Worm (Caenorhabditis elegans) whole organism, early embryonic: ENCODE data around the gene fbxa-138.

Experiments used
- B0310.2 ChIP-seq: sonication (generic microtip); optimal IDR thresholded peaks from 2 replicates; lab custom pipeline; 2016; ENCODE audit warnings: mild to moderate bottlenecking, missing genetic modification characterization, missing compliant biosample characterization
- aly-1 ChIP-seq: sonication (generic microtip); optimal IDR thresholded peaks from 2 replicates; lab custom pipeline; 2016; ENCODE audit warnings: missing genetic modification characterization, missing compliant biosample characterization
- ama-1 ChIP-seq: fragments of 150-350 bp; optimal IDR thresholded peaks from 2 replicates; lab custom pipeline; 2014
- ceh-13 ChIP-seq: fragments of 200-800 bp; sonication (Bioruptor generic); optimal IDR thresholded peaks from 2 replicates; lab custom pipeline; 2018; ENCODE audit warnings: mild to moderate bottlenecking, missing genetic modification characterization, missing compliant biosample characterization
- ceh-36 ChIP-seq: sonication (generic microtip); optimal IDR thresholded peaks from 2 replicates; lab custom pipeline; 2016; ENCODE audit warnings: missing genetic modification characterization, inconsistent platforms, missing compliant biosample characterization
- ets-7 ChIP-seq: sonication (generic microtip); optimal IDR thresholded peaks from 2 replicates; lab custom pipeline; 2016; ENCODE audit warnings: missing genotype, missing genetic modification characterization, missing compliant biosample characterization
- flt-1 ChIP-seq: fragments of 200-800 bp; sonication (Bioruptor generic); IDR thresholded peaks from 2 replicates; pipeline ENCODE4 v1.3.6; 2022; ENCODE audit warnings: missing genetic modification characterization, missing compliant biosample characterization
- hnd-1 ChIP-seq: sonication (generic microtip); optimal IDR thresholded peaks from 2 replicates; lab custom pipeline; 2016; ENCODE audit warnings: missing genetic modification characterization, missing compliant biosample characterization
- pes-1 ChIP-seq: fragments of 200-800 bp; sonication (Bioruptor generic); IDR thresholded peaks from 2 replicates; pipeline ENCODE4 v1.3.6; 2022; ENCODE audit warnings: missing genetic modification reagents, missing genetic modification characterization, missing compliant biosample characterization
- scrt-1 ChIP-seq: fragments of 200-800 bp; sonication (Bioruptor generic); IDR thresholded peaks from 2 replicates; pipeline ENCODE4 v1.3.6; 2022; ENCODE audit warnings: missing genetic modification characterization, missing compliant biosample characterization
- tbx-11 ChIP-seq: fragments of 200-800 bp; sonication (Bioruptor generic); IDR thresholded peaks from 2 replicates; pipeline ENCODE4 v1.3.6; 2022; ENCODE audit warnings: missing genetic modification characterization, missing compliant biosample characterization
- tbx-37 ChIP-seq: fragments of 200-800 bp; sonication (Bioruptor generic); conservative IDR thresholded peaks from 2 replicates; pipeline ENCODE4 v1.3.6; 2022; ENCODE audit warnings: missing genetic modification reagents, missing genetic modification characterization, missing compliant biosample characterization

ce11 chrIII:1416571-1416970 is 32.5 kb upstream of the fbxa-138 start:
- TF ChIP-seq pes-1 (GFP tag; lab: Robert Waterston, UW) (no peak), ceh-36 (tag; lab: Kevin White, UChicago) (no peak), tbx-37 (GFP tag; lab: Robert Waterston, UW) (no peak), flt-1 (GFP tag; lab: Robert Waterston, UW) (no peak), ets-7 (no peak), B0310.2 (tag; lab: Kevin White, UChicago) (no peak), ama-1 (lab: Kevin White, UChicago) (no peak), tbx-11 (no peak), hnd-1 (tag; lab: Kevin White, UChicago) (no peak), scrt-1 (GFP tag; lab: Robert Waterston, UW) (no peak), ceh-13 (GFP tag; lab: Kevin White, UChicago) (no peak), aly-1 (tag; lab: Kevin White, UChicago) (no peak)
